Worm (Caenorhabditis elegans) whole organism, L1 larva: ENCODE results near the gene rme-1.

ENCODE experiments used
- C04F5.9 ChIP-seq: sonication (generic microtip); optimal IDR thresholded peaks from 2 replicates; lab custom pipeline; 2016; ENCODE audit warnings: missing genetic modification characterization, missing compliant biosample characterization
- C16A3.4 ChIP-seq: fragments of 150-350 bp; optimal IDR thresholded peaks from 2 replicates; lab custom pipeline; 2014; ENCODE audit warnings: missing biosample characterization, missing genetic modification characterization
- C34B4.2 ChIP-seq: sonication (generic microtip); optimal IDR thresholded peaks from 2 replicates; lab custom pipeline; 2017; ENCODE audit warnings: mild to moderate bottlenecking, missing genetic modification characterization, missing compliant biosample characterization
- F16B12.6 ChIP-seq: fragments of 150-350 bp; optimal IDR thresholded peaks from 2 replicates; lab custom pipeline; 2014; ENCODE audit warnings: missing biosample characterization, missing genetic modification characterization
- aha-1 ChIP-seq: fragments of 150-350 bp; optimal IDR thresholded peaks from 2 replicates; lab custom pipeline; 2014; ENCODE audit warnings: missing biosample characterization, missing genetic modification characterization
- alr-1 ChIP-seq: fragments of 200-800 bp; sonication (Bioruptor generic); optimal IDR thresholded peaks from 2 replicates; lab custom pipeline; 2018; ENCODE audit warnings: borderline replicate concordance, mild to moderate bottlenecking, missing genetic modification characterization, missing compliant biosample characterization
- aly-2 ChIP-seq: fragments of 150-350 bp; optimal IDR thresholded peaks from 2 replicates; lab custom pipeline; 2014; ENCODE audit warnings: missing biosample characterization, missing genetic modification characterization
- ama-1 ChIP-seq: fragments of 150-350 bp; optimal IDR thresholded peaks from 2 replicates; lab custom pipeline; 2014
- ceh-63 ChIP-seq: fragments of 200-800 bp; sonication (Bioruptor generic); optimal IDR thresholded peaks from 2 replicates; lab custom pipeline; 2018; ENCODE audit warnings: mild to moderate bottlenecking, missing genetic modification characterization, missing compliant biosample characterization
- ceh-8 ChIP-seq: fragments of 200-800 bp; sonication (Bioruptor generic); optimal IDR thresholded peaks from 2 replicates; lab custom pipeline; 2018; ENCODE audit warnings: mild to moderate bottlenecking, missing genetic modification characterization, moderate library complexity, missing compliant biosample characterization
- ceh-88 ChIP-seq: fragments of 200-800 bp; sonication (Bioruptor generic); IDR thresholded peaks from 2 replicates; pipeline ENCODE4 v1.3.6; 2022; ENCODE audit warnings: missing genetic modification characterization, missing compliant biosample characterization
- dpl-1 ChIP-seq, 3 experiments: fragments of 150-350 bp in 2 of 3; sonication (generic microtip) in 1 of 3; optimal IDR thresholded peaks; 2 replicates each; lab custom pipeline; 2014 to 2017; ENCODE audit warnings: missing biosample characterization in 3 of 3, missing genetic modification characterization in 3 of 3, missing genetic modification reagents in 3 of 3
- dsc-1 ChIP-seq: sonication (generic microtip); optimal IDR thresholded peaks from 2 replicates; lab custom pipeline; 2016; ENCODE audit warnings: mild to moderate bottlenecking, missing genetic modification characterization, missing compliant biosample characterization
- efl-1 ChIP-seq, 4 experiments: fragments of 150-350 bp; optimal IDR thresholded peaks in 3 of 4; peaks in 1 of 4; 1 replicate in 1 of 4; 2 replicates in 3 of 4; lab custom pipeline; 2014; ENCODE audit warnings: missing biosample characterization in 2 of 4, missing genetic modification characterization in 2 of 4, missing genetic modification reagents in 2 of 4
- egl-13 ChIP-seq: sonication (generic microtip); optimal IDR thresholded peaks from 2 replicates; lab custom pipeline; 2016; ENCODE audit warnings: missing genotype, missing genetic modification reagents, missing genetic modification characterization, missing compliant biosample characterization
- egl-27 ChIP-seq, 2 experiments: fragments of 150-350 bp in 1 of 2; sonication (generic microtip); optimal IDR thresholded peaks; 3 replicates each; lab custom pipeline; 2017 to 2018; ENCODE audit warnings: missing biosample characterization in 2 of 2, missing genetic modification characterization in 2 of 2, missing genetic modification reagents in 2 of 2
- elt-3 ChIP-seq, 6 experiments: fragments of 150-350 bp in 1 of 6; sonication (generic microtip); optimal IDR thresholded peaks; 2 replicates each; lab custom pipeline; 2017 to 2018; ENCODE audit warnings: missing biosample characterization in 6 of 6, missing genetic modification characterization in 6 of 6, inconsistent platforms in 1 of 6
- fkh-8 ChIP-seq: sonication (generic microtip); optimal IDR thresholded peaks from 2 replicates; lab custom pipeline; 2016; ENCODE audit warnings: mild to moderate bottlenecking, missing genetic modification characterization, missing compliant biosample characterization
- grh-1 ChIP-seq: fragments of 200-800 bp; sonication (Bioruptor generic); IDR thresholded peaks from 2 replicates; pipeline ENCODE4 v1.3.6; 2022; ENCODE audit warnings: missing genetic modification reagents, missing genetic modification characterization, missing compliant biosample characterization
- hlh-17 ChIP-seq: fragments of 200-800 bp; sonication (Bioruptor generic); optimal IDR thresholded peaks from 2 replicates; lab custom pipeline; 2018; ENCODE audit warnings: missing genetic modification characterization, mild to moderate bottlenecking, missing compliant biosample characterization, moderate library complexity, borderline replicate concordance
- hlh-4 ChIP-seq: sonication (generic microtip); optimal IDR thresholded peaks from 2 replicates; lab custom pipeline; 2016; ENCODE audit warnings: mild to moderate bottlenecking, missing genetic modification characterization, missing compliant biosample characterization
- irx-1 ChIP-seq: sonication (generic microtip); optimal IDR thresholded peaks from 2 replicates; lab custom pipeline; 2016; ENCODE audit warnings: missing genetic modification characterization, missing compliant biosample characterization
- mdl-1 ChIP-seq, 2 experiments: fragments of 150-350 bp; optimal IDR thresholded peaks; 2 replicates each; lab custom pipeline; 2014 to 2017; ENCODE audit warnings: missing biosample characterization in 2 of 2, missing genetic modification characterization in 2 of 2, inconsistent platforms in 1 of 2
- mep-1 ChIP-seq: fragments of 150-350 bp; optimal IDR thresholded peaks from 2 replicates; lab custom pipeline; 2014; ENCODE audit warnings: missing biosample characterization, missing genetic modification characterization
- nhr-12 ChIP-seq: sonication (generic microtip); optimal IDR thresholded peaks from 2 replicates; lab custom pipeline; 2017; ENCODE audit warnings: missing biosample characterization, missing genetic modification characterization
- nhr-19 ChIP-seq: fragments of 200-800 bp; sonication (Bioruptor generic); conservative IDR thresholded peaks from 2 replicates; pipeline ENCODE4 v1.3.6; 2022; ENCODE audit warnings: missing genetic modification characterization, missing compliant biosample characterization
- nhr-20 ChIP-seq: sonication (generic microtip); optimal IDR thresholded peaks from 2 replicates; lab custom pipeline; 2016; ENCODE audit warnings: mild to moderate bottlenecking, missing genetic modification characterization, missing compliant biosample characterization
- nhr-237 ChIP-seq: fragments of 150-350 bp; optimal IDR thresholded peaks from 2 replicates; lab custom pipeline; 2014; ENCODE audit warnings: missing biosample characterization, missing genetic modification characterization
- nhr-28 ChIP-seq: fragments of 150-350 bp; optimal IDR thresholded peaks from 2 replicates; lab custom pipeline; 2014; ENCODE audit warnings: missing biosample characterization, missing genetic modification characterization
- nhr-85 ChIP-seq: sonication (generic microtip); peaks from one replicate; lab custom pipeline; 2016; ENCODE audit warnings: missing genetic modification characterization, inconsistent platforms, missing compliant biosample characterization
- pag-3 ChIP-seq: sonication (generic microtip); optimal IDR thresholded peaks from 2 replicates; lab custom pipeline; 2017; ENCODE audit warnings: missing genetic modification characterization, mild to moderate bottlenecking, missing compliant biosample characterization, antibody characterized with exemption, borderline replicate concordance; ENCODE audit not compliant: insufficient read depth
- pax-3 ChIP-seq: fragments of 200-800 bp; sonication (Bioruptor generic); optimal IDR thresholded peaks from 2 replicates; lab custom pipeline; 2018; ENCODE audit warnings: mild to moderate bottlenecking, missing genetic modification characterization, moderate library complexity, missing compliant biosample characterization
- pqm-1 ChIP-seq: sonication (generic microtip); optimal IDR thresholded peaks from 3 replicates; lab custom pipeline; 2017; ENCODE audit warnings: missing biosample characterization, missing genetic modification characterization
- rnt-1 ChIP-seq: sonication (generic microtip); optimal IDR thresholded peaks from 2 replicates; lab custom pipeline; 2016; ENCODE audit warnings: mild to moderate bottlenecking, missing genetic modification characterization, moderate library complexity, missing compliant biosample characterization
- snpc-4 ChIP-seq: fragments of 150-350 bp; optimal IDR thresholded peaks from 2 replicates; lab custom pipeline; 2014; ENCODE audit warnings: missing biosample characterization, missing genetic modification characterization
- sptf-1 ChIP-seq: fragments of 150-350 bp; optimal IDR thresholded peaks from 2 replicates; lab custom pipeline; 2014; ENCODE audit warnings: missing biosample characterization, missing genetic modification characterization
- tbx-2 ChIP-seq: sonication (generic microtip); optimal IDR thresholded peaks from 2 replicates; lab custom pipeline; 2016; ENCODE audit warnings: missing genetic modification characterization, missing compliant biosample characterization
- tlp-1 ChIP-seq: fragments of 150-350 bp; optimal IDR thresholded peaks from 2 replicates; lab custom pipeline; 2014; ENCODE audit warnings: missing biosample characterization, missing genetic modification characterization
- unc-130 ChIP-seq: fragments of 150-350 bp; optimal IDR thresholded peaks from 2 replicates; lab custom pipeline; 2017; ENCODE audit warnings: missing biosample characterization, missing genetic modification characterization, inconsistent platforms
- unc-30 ChIP-seq: sonication (generic microtip); optimal IDR thresholded peaks from 2 replicates; lab custom pipeline; 2017; ENCODE audit warnings: missing biosample characterization, missing genetic modification characterization
- unc-62 ChIP-seq: fragments of 150-350 bp; optimal IDR thresholded peaks from 2 replicates; lab custom pipeline; 2014; ENCODE audit warnings: missing biosample characterization, missing genetic modification reagents, missing genetic modification characterization
- unc-86 ChIP-seq: sonication (generic microtip); optimal IDR thresholded peaks from 2 replicates; lab custom pipeline; 2016; ENCODE audit warnings: missing genetic modification characterization, missing compliant biosample characterization
- vab-15 ChIP-seq: sonication (generic microtip); optimal IDR thresholded peaks from 2 replicates; lab custom pipeline; 2017; ENCODE audit warnings: missing genotype, mild to moderate bottlenecking, missing genetic modification characterization, missing compliant biosample characterization
- zag-1 ChIP-seq: fragments of 150-350 bp; optimal IDR thresholded peaks from 2 replicates; lab custom pipeline; 2014; ENCODE audit warnings: missing biosample characterization, missing genetic modification characterization
- zip-4 ChIP-seq: fragments of 200-800 bp; sonication (Bioruptor generic); optimal IDR thresholded peaks from 2 replicates; lab custom pipeline; 2018; ENCODE audit warnings: mild to moderate bottlenecking, missing genetic modification characterization, moderate library complexity, missing compliant biosample characterization

rme-1 gene

DNA sequence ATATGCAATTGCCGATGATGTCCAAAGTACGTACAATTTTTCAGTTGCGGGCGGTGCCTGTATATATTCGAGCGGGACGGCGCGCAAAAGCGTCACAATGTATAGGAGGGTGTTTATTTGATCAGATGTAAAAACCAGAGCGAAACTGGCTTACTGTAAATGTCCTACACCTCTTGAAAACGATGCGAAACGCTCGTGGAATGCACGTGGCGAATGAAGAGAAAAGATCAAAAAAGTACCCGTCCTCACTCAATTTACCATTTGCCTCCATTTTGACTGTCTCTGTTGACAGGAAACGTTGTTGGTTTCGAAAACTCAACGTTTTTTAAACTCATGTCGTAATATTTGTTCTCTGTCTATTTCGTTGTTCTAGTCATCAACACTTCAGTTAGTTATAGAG is 32.0 kb downstream of the rme-1 start (continued):
- TF ChIP-seq zip-4 (GFP tag; lab: Kevin White, UChicago), result no peak
- no peak for TF ChIP-seq nhr-12 (tag; lab: Kevin White, UChicago)
- TF ChIP-seq alr-1 (tag; lab: Kevin White, UChicago), result no peak
- TF ChIP-seq dsc-1, result no peak
- peak; percentile 91 for TF ChIP-seq nhr-85
- TF ChIP-seq unc-86 (tag; lab: Kevin White, UChicago), result no peak
- TF ChIP-seq fkh-8, result no peak
- no peak for TF ChIP-seq tlp-1 (tag; lab: Kevin White, UChicago)
- no peak for TF ChIP-seq C04F5.9 (tag; lab: Kevin White, UChicago)
- TF ChIP-seq vab-15, result no peak
- TF ChIP-seq irx-1 (tag; lab: Kevin White, UChicago), result no peak
- TF ChIP-seq snpc-4 (tag; lab: Kevin White, UChicago), result no peak
- no peak for TF ChIP-seq unc-30 (tag; lab: Kevin White, UChicago)
- no peak for TF ChIP-seq aha-1 (tag; lab: Kevin White, UChicago)
- no peak for TF ChIP-seq aly-2 (tag; lab: Kevin White, UChicago)
- TF ChIP-seq C16A3.4 (tag; lab: Kevin White, UChicago), result peak; percentile 36
- no peak for TF ChIP-seq ama-1
- TF ChIP-seq egl-13 (tag; lab: Kevin White, UChicago), result no peak
- TF ChIP-seq mep-1 (tag; lab: Kevin White, UChicago), result no peak
- TF ChIP-seq nhr-237 (tag; lab: Kevin White, UChicago), result peak; percentile 20
- TF ChIP-seq grh-1 (GFP tag; lab: Robert Waterston, UW), result no peak
- peak in 1 of 2 experiments; percentile 19 for TF ChIP-seq efl-1 (optimal IDR thresholded peaks at IDR 0.05; lab: Kevin White, UChicago)
- peak in 1 of 2 experiments; percentile 93 for TF ChIP-seq efl-1 (GFP tag; optimal IDR thresholded peaks at IDR 0.05 in 1 of 2; lab: Kevin White, UChicago)
- TF ChIP-seq pqm-1, result no peak
- TF ChIP-seq nhr-20, result peak; percentile 89
- 0 out of 2 replicates have a peak, but pooled peaks have one; percentile 19 for TF ChIP-seq ceh-88 (GFP tag; lab: Robert Waterston, UW)
- no peak for TF ChIP-seq hlh-17 (GFP tag; lab: Kevin White, UChicago)
- TF ChIP-seq pag-3 (tag; lab: Kevin White, UChicago), result no peak
- no peak for TF ChIP-seq C34B4.2 (tag; lab: Kevin White, UChicago)
- no peak for TF ChIP-seq pax-3 (tag; lab: Kevin White, UChicago)
- TF ChIP-seq F16B12.6, result no peak
- peak; percentile 76 for TF ChIP-seq tbx-2 (tag; lab: Kevin White, UChicago)
- TF ChIP-seq sptf-1 (tag; lab: Kevin White, UChicago), result no peak
- TF ChIP-seq nhr-28 (tag; lab: Kevin White, UChicago), result no peak
- TF ChIP-seq mdl-1 (tag; optimal IDR thresholded peaks at IDR 0.05; lab: Kevin White, UChicago), result peak in 1 of 2 experiments; percentile 88
- TF ChIP-seq ceh-8 (GFP tag; lab: Kevin White, UChicago), result no peak
- no peak for TF ChIP-seq zag-1 (tag; lab: Kevin White, UChicago)
- TF ChIP-seq dpl-1 (GFP tag; optimal IDR thresholded peaks at IDR 0.05; lab: Kevin White, UChicago), result peak in 1 of 3 experiments; percentile 12
- no peak for TF ChIP-seq ceh-63 (GFP tag; lab: Kevin White, UChicago)
- TF ChIP-seq rnt-1, result no peak
- TF ChIP-seq unc-62 (GFP tag; lab: Kevin White, UChicago), result no peak
- peak; percentile 4 for TF ChIP-seq unc-130 (tag; lab: Kevin White, UChicago)
- peak in 4 of 6 experiments; percentile 16 to 68 (median 40) for TF ChIP-seq elt-3 (tag; optimal IDR thresholded peaks at IDR 0.05; lab: Kevin White, UChicago)
- TF ChIP-seq nhr-19 (GFP tag; lab: Robert Waterston, UW), result peak; percentile 45
- TF ChIP-seq egl-27 (tag; optimal IDR thresholded peaks at IDR 0.05; lab: Kevin White, UChicago), result no peak
- no peak for TF ChIP-seq hlh-4 (tag; lab: Kevin White, UChicago)
- TF ChIP-seq, all 84 proteins: peak for 23
